Fruit fly (Drosophila melanogaster): ENCODE results near the gene Prp40.

The Prp40 gene

DNA sequence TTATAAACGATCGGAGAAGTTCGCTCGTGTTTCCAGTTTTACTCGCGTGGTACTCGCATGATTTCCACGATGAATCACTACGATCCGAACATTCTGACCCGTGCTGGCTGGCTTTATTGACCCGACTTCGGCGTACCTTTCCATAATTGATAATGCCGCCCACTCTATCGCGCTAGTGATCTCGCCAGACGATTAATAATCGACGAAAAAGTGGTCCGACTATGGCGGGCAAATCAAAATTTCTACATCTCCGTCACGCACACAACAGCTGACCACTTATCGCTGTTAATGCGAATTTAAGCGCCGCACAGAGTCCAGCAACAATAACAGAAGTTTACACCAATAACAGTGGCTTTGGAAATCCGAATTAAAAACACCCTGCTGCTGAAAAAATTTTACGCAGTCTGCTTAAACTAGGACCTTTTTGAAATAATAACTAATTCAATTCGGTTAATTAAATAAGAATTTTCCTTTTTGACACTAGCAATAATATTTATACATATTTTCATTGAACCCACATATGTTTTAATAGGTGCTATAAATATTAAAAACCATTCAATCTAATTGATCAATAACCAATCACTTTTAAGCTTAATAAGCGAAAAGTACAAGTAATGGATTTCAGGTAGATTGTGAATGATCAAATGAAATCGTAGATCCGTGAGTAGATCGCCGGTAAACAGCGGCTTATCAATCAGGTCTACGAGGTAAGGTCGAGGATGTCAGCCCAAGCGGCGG lies 32.9 kb downstream of the Prp40 start (continued):
- no peak for TF ChIP-seq CG11696 (GFP tag; IDR thresholded peaks at IDR 0.05)
- TF ChIP-seq dysf (GFP tag; IDR thresholded peaks at IDR 0.05), result peak; percentile 53; the same call in 2 of the 3 replicates
- no peak for TF ChIP-seq Sry-β (GFP tag; optimal IDR thresholded peaks at IDR 0.05)
- no peak for TF ChIP-seq CG15601 (tag; optimal IDR thresholded peaks at IDR 0.05)
- TF ChIP-seq CG4328 (GFP tag; optimal IDR thresholded peaks at IDR 0.05), result no peak
- TF ChIP-seq HmgD (GFP tag; optimal IDR thresholded peaks at IDR 0.05), result no peak
- TF ChIP-seq Oli (tag; optimal IDR thresholded peaks at IDR 0.05), result peak; percentile 45
- TF ChIP-seq Hey (tag; optimal IDR thresholded peaks at IDR 0.05), result no peak
- TF ChIP-seq CG18764 (GFP tag; optimal IDR thresholded peaks at IDR 0.05), result no peak
- TF ChIP-seq CG18262 (tag; optimal IDR thresholded peaks at IDR 0.05), result peak; percentile 60
- TF ChIP-seq pho (GFP tag; optimal IDR thresholded peaks at IDR 0.05), result peak; percentile 31
- peak; percentile 56 for TF ChIP-seq CG9437 (GFP tag; optimal IDR thresholded peaks at IDR 0.05)
- peak; percentile 94 for TF ChIP-seq Ets65A (GFP tag)
- TF ChIP-seq Trl (optimal IDR thresholded peaks at IDR 0.05), result no peak
- no peak for TF ChIP-seq Trl (GFP tag; optimal IDR thresholded peaks at IDR 0.05)
- no peak for TF ChIP-seq mirr (GFP tag; optimal IDR thresholded peaks at IDR 0.05)
- no peak for TF ChIP-seq CG1603 (tag; optimal IDR thresholded peaks at IDR 0.05)
- no peak for TF ChIP-seq zen (tag; optimal IDR thresholded peaks at IDR 0.05)
- peak; percentile 60 for TF ChIP-seq Hmr (GFP tag; optimal IDR thresholded peaks at IDR 0.05)
- no peak for TF ChIP-seq CG8359 (GFP tag; optimal IDR thresholded peaks at IDR 0.05; ENCODE audit: borderline replicate concordance)
- TF ChIP-seq Dek (tag; optimal IDR thresholded peaks at IDR 0.05), result peak; percentile 28
- no peak for TF ChIP-seq crol (GFP tag; IDR thresholded peaks at IDR 0.05)
- no peak for TF ChIP-seq peb (GFP tag; IDR thresholded peaks at IDR 0.05)
- TF ChIP-seq salm (tag; optimal IDR thresholded peaks at IDR 0.05), result no peak
- peak; percentile 41 for TF ChIP-seq Deaf1 (tag; optimal IDR thresholded peaks at IDR 0.05)
- no peak for TF ChIP-seq cato (GFP tag; optimal IDR thresholded peaks at IDR 0.05; ENCODE audit: borderline replicate concordance)
- TF ChIP-seq pfk (GFP tag; optimal IDR thresholded peaks at IDR 0.05), result no peak
- TF ChIP-seq CG12299 (tag; optimal IDR thresholded peaks at IDR 0.05), result no peak
- no peak for TF ChIP-seq Nf-YC (tag; optimal IDR thresholded peaks at IDR 0.05)
- no peak for TF ChIP-seq CG32767 (GFP tag; IDR thresholded peaks at IDR 0.05)
- no peak for TF ChIP-seq psq (GFP tag; optimal IDR thresholded peaks at IDR 0.05)
- no peak for TF ChIP-seq Poxn (GFP tag; IDR thresholded peaks at IDR 0.05)
- no peak for TF ChIP-seq CG3995 (GFP tag; optimal IDR thresholded peaks at IDR 0.05)
- TF ChIP-seq slbo (GFP tag; IDR thresholded peaks at IDR 0.05), result peak; percentile 67
- TF ChIP-seq CG10267 (tag; optimal IDR thresholded peaks at IDR 0.05), result peak; percentile 6
- no peak for TF ChIP-seq prd (optimal IDR thresholded peaks at IDR 0.05)
- TF ChIP-seq prd (GFP tag; IDR thresholded peaks at IDR 0.05), result peak; percentile 40; the same call in 2 of the 3 replicates
- no peak for TF ChIP-seq h (optimal IDR thresholded peaks at IDR 0.05)
- no peak for TF ChIP-seq sens-2 (GFP tag; IDR thresholded peaks at IDR 0.05)
- no peak for TF ChIP-seq CG2129 (GFP tag; IDR thresholded peaks at IDR 0.05; ENCODE audit: partially characterized antibody)
- TF ChIP-seq BtbVII (GFP tag; optimal IDR thresholded peaks at IDR 0.05), result peak; percentile 14
- no peak for TF ChIP-seq Nf-YB (GFP tag; optimal IDR thresholded peaks at IDR 0.05)
- no peak for TF ChIP-seq ash1 (GFP tag; optimal IDR thresholded peaks at IDR 0.05)
- no peak for TF ChIP-seq Fer3 (tag; optimal IDR thresholded peaks at IDR 0.05)
- TF ChIP-seq D (optimal IDR thresholded peaks at IDR 0.05), result no peak
- no peak for TF ChIP-seq D (GFP tag; optimal IDR thresholded peaks at IDR 0.05)
- peak; percentile 13 for TF ChIP-seq slou (GFP tag; optimal IDR thresholded peaks at IDR 0.05)
- TF ChIP-seq Jarid2 (GFP tag; optimal IDR thresholded peaks at IDR 0.05), result no peak
- no peak for TF ChIP-seq Nf-YA (GFP tag; IDR thresholded peaks at IDR 0.05)
- no peak for TF ChIP-seq pita (GFP tag; optimal IDR thresholded peaks at IDR 0.05)
- TF ChIP-seq CG12391 (tag; optimal IDR thresholded peaks at IDR 0.05), result peak; percentile 43
